Fruit fly (Drosophila melanogaster) whole organism: ENCODE measurements around the gene Or22b.

Experiments used
- Dll ChIP-seq: fragments of >200 bp; optimal IDR thresholded peaks from 2 replicates; lab custom pipeline; 2017
- pan ChIP-seq: fragments of >200 bp; optimal IDR thresholded peaks from 2 replicates; lab custom pipeline; 2017
- psq ChIP-seq: fragments of >200 bp; optimal IDR thresholded peaks from 2 replicates; lab custom pipeline; 2017
- usp ChIP-seq: fragments of >200 bp; optimal IDR thresholded peaks from 2 replicates; lab custom pipeline; 2017; ENCODE audit warnings: missing biosample characterization, missing genetic modification characterization, mixed read lengths

DNA sequence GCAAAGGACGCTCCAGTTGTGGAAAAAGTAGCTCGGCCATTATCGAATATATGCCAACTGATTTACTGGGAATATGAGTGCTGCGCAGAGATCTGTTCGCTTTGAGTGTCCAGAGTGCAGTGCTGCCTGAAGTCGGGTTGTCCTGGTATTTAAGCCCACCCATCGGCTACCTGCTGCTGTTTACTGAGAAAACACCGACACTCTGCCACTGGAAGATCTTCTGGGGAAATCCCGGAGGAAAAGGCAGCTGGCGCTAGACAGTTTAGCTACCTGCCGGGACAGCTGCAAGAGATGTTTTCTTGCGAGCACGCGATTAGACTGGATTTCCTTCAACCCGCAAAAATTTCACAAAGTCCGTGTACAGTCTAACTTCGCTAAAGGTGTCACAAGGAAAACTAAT is 4.5 kb upstream of the Or22b start, which contains the start of gene halo:
- TF ChIP-seq usp (GFP tag; lab: Kevin White, UChicago) = no peak
- TF ChIP-seq psq (lab: Kevin White, UChicago) = no peak
- no peak for TF ChIP-seq pan (lab: Kevin White, UChicago)
- no peak for TF ChIP-seq Dll (lab: Kevin White, UChicago)
